Fruit fly (Drosophila melanogaster): Measurements from ENCODE around the gene Mst87F.

Mst87F gene

DNA sequence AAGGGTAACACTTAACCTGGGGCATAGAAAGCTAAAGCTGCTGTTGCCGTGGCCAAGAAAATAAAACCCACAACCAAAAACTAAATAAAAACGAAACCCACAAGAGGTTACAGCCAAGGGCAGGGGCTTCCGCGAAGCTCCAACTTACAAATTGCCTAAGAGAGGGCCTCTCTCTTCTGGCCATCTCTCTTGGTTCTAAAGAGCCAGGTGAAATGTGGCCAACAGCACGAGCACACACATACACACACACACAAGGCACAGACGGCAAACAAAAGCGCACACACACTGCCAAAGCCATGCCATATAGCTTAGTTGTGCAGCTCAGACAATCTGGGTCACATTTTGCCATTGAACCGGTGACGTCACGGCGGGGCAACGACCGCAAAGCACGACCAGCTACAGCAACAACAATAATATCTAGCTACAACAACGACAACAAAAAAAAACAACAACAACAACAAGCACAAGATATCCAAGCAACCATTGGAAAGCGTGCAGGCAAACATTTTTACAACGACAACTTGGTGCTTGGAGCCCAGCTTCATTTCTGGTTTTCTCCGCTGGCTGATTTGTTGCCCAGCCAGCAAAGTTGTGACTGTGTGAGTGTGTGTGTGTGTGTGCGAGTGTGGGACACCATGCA is 31.1 kb downstream of the Mst87F start (continued):
- TF ChIP-seq Trl (optimal IDR thresholded peaks at IDR 0.05) (peak; percentile 61 to 65), Trl (GFP tag; optimal IDR thresholded peaks at IDR 0.05) (no peak), abd-A (tag; optimal IDR thresholded peaks at IDR 0.05) (peak; percentile 54), CG4360 (GFP tag; IDR thresholded peaks at IDR 0.05) (peak; percentile 90), HLH4C (GFP tag; IDR thresholded peaks at IDR 0.05; ENCODE audit: partially characterized antibody) (no peak), ro (GFP tag; IDR thresholded peaks at IDR 0.05) (no peak), sens (GFP tag) (peak; percentile 1), CG30020 (tag; optimal IDR thresholded peaks at IDR 0.05) (no peak), Hr78 (GFP tag; optimal IDR thresholded peaks at IDR 0.05) (peak in 1 of 2 experiments; percentile 63), sd (tag; optimal IDR thresholded peaks at IDR 0.05) (peak; percentile 30)

DNA sequence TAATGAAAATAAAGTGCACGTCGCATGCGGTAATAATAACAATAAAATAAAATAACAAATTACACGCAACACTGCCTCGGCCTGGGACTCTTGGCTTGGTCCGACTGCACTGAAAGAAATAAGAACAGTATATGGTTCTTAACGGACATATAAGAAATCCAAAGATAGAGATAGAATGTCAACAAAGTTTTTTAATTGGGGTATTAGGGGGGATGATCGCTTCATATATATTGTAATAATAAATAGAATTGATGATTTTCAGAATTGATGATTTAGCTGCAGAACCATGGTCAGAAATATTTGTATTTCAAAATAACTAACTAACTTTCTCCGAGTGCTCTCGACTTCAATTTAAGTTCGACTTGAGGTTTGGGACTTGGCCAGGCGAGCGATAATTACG is 31.7 kb downstream of the Mst87F start:
- TF ChIP-seq CG14050 (GFP tag; IDR thresholded peaks at IDR 0.05), result no peak
- TF ChIP-seq CG2712 (tag; optimal IDR thresholded peaks at IDR 0.05), result peak; percentile 71
- TF ChIP-seq Max (GFP tag; optimal IDR thresholded peaks at IDR 0.05), result no peak
- peak; percentile 8 for TF ChIP-seq Spps (tag; optimal IDR thresholded peaks at IDR 0.05)
- TF ChIP-seq CG17612 (GFP tag; IDR thresholded peaks at IDR 0.05), result no peak
- no peak for TF ChIP-seq gsb (GFP tag; IDR thresholded peaks at IDR 0.05)
- TF ChIP-seq CG6272 (GFP tag; IDR thresholded peaks at IDR 0.05), result no peak
- TF ChIP-seq CG12104 (GFP tag; optimal IDR thresholded peaks at IDR 0.05), result no peak
- TF ChIP-seq CG15269 (tag; optimal IDR thresholded peaks at IDR 0.05), result no peak
- TF ChIP-seq org-1 (GFP tag; optimal IDR thresholded peaks at IDR 0.05), result no peak
- TF ChIP-seq bowl (GFP tag; IDR thresholded peaks at IDR 0.05), result no peak
- TF ChIP-seq CG1647 (GFP tag; optimal IDR thresholded peaks at IDR 0.05), result no peak
- TF ChIP-seq D19B (GFP tag; optimal IDR thresholded peaks at IDR 0.05), result no peak
- TF ChIP-seq CG14014 (GFP tag; IDR thresholded peaks at IDR 0.05), result no peak
- TF ChIP-seq croc (GFP tag; conservative IDR thresholded peaks at IDR 0.05), result no peak
- no peak for TF ChIP-seq slp2 (GFP tag; optimal IDR thresholded peaks at IDR 0.05)
- no peak for TF ChIP-seq corto (GFP tag; optimal IDR thresholded peaks at IDR 0.05)
- no peak for TF ChIP-seq Dp (GFP tag; optimal IDR thresholded peaks at IDR 0.05)
- TF ChIP-seq pfk (GFP tag; optimal IDR thresholded peaks at IDR 0.05), result no peak
- TF ChIP-seq pb (GFP tag; optimal IDR thresholded peaks at IDR 0.05), result no peak
- TF ChIP-seq CG2120 (GFP tag; optimal IDR thresholded peaks at IDR 0.05), result no peak
- TF ChIP-seq ranshi (GFP tag; IDR thresholded peaks at IDR 0.05), result no peak
- no peak for TF ChIP-seq CG12299 (tag; optimal IDR thresholded peaks at IDR 0.05)
- no peak for TF ChIP-seq sqz (GFP tag; optimal IDR thresholded peaks at IDR 0.05)
- TF ChIP-seq tx (GFP tag; optimal IDR thresholded peaks at IDR 0.05), result no peak
- no peak for TF ChIP-seq ftz-f1 (GFP tag; optimal IDR thresholded peaks at IDR 0.05)
- TF ChIP-seq Sry-β (GFP tag; optimal IDR thresholded peaks at IDR 0.05), result no peak
- no peak for TF ChIP-seq cas (GFP tag; IDR thresholded peaks at IDR 0.05)
- no peak for TF ChIP-seq Bgb (GFP tag; IDR thresholded peaks at IDR 0.05; ENCODE audit: partially characterized antibody)
- TF ChIP-seq crp (GFP tag; optimal IDR thresholded peaks at IDR 0.05), result no peak
- TF ChIP-seq BtbVII (GFP tag; optimal IDR thresholded peaks at IDR 0.05), result no peak
- no peak for TF ChIP-seq NFAT (GFP tag; IDR thresholded peaks at IDR 0.05)
- TF ChIP-seq TFAM (GFP tag; optimal IDR thresholded peaks at IDR 0.05), result no peak
- no peak for TF ChIP-seq fd64A (GFP tag; optimal IDR thresholded peaks at IDR 0.05)
- TF ChIP-seq dmrt11E (tag; optimal IDR thresholded peaks at IDR 0.05), result peak; percentile 52
- TF ChIP-seq tin (GFP tag; optimal IDR thresholded peaks at IDR 0.05), result no peak
- TF ChIP-seq CG10565 (GFP tag; optimal IDR thresholded peaks at IDR 0.05), result no peak
- TF ChIP-seq psq (GFP tag; optimal IDR thresholded peaks at IDR 0.05), result no peak
- TF ChIP-seq CG12942 (GFP tag; optimal IDR thresholded peaks at IDR 0.05), result no peak
- no peak for TF ChIP-seq CG9876 (GFP tag; optimal IDR thresholded peaks at IDR 0.05)
- no peak for TF ChIP-seq CG3281 (GFP tag; optimal IDR thresholded peaks at IDR 0.05)
